Worm (Caenorhabditis elegans): ENCODE data around the gene nhr-95.

nhr-95 gene

DNA sequence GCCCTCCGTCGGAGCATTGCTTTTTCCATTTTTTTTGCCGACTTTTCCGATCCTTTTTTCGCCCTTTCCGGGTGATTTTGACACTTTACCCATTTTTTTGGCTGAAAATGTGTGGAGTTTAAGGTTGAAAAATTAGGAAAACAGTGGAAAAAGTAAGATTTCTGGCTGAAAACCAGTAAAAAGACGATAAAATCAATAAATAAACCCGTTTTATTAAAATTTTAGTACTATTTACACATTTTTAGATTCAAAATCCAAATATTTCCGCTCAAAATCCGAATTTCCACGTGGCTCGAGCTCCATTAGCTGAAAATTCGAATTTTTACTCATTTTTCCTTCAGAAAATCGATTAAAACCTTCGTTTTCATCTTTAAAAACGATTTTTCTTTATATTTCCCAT, 35.9 kb upstream of the nhr-95 start, which contains the start of gene pro-3:
Gene pro-3, minus strand, starts transcription at position 101 of the 400 bp plus-strand sequence.
- TF ChIP-seq nhr-237 (tag; optimal IDR thresholded peaks at IDR 0.05) (no peak), nhr-76 (tag; optimal IDR thresholded peaks at IDR 0.05) (no peak)

DNA sequence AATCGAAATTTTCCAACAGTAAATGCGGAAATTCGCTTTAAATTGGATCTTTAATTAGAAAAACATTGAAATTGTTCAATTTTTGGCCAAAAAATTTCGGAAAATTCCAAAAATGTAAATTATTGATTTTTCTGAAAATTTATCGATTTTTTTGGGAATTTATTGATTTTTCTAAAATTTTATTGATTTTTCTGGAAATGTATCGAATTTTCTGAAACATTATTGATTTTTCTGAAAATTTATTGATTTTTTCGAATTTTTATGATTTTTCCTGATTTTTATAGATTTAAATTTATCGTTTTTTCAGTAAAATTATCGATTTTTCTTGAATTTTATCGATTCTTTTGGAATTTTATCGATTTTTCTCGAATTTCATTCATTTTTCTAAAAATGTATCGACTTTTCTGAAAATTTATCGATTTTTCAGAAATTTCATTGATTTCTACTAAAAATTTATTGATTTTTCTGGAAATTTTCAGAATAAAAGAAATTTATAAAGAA, 34.5 kb upstream of the nhr-95 start:
- TF ChIP-seq ceh-28 (tag; optimal IDR thresholded peaks at IDR 0.05) (peak; percentile 92), nhr-77 (tag; optimal IDR thresholded peaks at IDR 0.05) (no peak), skn-1 (tag; optimal IDR thresholded peaks at IDR 0.05) (no peak)

DNA sequence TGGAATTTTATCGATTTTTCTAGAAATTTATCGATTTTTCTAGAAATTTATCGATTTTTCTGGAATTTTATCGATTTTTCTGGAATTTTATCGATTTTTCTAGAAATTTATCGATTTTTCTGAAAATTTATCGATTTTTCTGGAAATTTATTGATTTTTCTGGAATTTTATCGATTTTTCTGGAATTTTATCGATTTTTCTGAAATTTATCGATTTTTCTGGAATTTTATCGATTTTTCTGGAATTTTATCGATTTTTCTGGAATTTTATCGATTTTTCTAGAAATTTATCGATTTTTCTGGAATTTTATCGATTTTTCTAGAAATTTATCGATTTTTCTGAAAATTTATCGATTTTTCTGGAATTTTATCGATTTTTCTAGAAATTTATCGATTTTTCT, 31.2 kb upstream of the nhr-95 start:
- TF ChIP-seq ceh-28 (tag; optimal IDR thresholded peaks at IDR 0.05): peak; percentile 53

DNA sequence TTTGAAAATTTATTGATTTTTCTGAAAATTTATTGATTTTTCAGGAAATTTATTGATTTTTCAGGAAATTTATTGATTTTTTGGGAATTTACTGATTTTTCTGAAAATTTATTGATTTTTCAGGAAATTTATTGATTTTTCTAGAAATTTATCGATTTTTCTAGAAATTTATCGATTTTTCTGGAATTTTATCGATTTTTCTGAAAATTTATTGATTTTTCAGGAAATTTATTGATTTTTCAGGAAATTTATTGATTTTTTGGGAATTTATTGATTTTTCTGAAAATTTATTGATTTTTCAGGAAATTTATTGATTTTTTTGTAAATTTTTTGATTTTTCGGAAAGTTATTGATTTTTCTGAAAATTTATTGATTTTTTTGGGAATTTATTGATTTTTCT, 30.1 kb upstream of the nhr-95 start:
- peak; percentile 90 for TF ChIP-seq ceh-28 (tag; optimal IDR thresholded peaks at IDR 0.05)

DNA sequence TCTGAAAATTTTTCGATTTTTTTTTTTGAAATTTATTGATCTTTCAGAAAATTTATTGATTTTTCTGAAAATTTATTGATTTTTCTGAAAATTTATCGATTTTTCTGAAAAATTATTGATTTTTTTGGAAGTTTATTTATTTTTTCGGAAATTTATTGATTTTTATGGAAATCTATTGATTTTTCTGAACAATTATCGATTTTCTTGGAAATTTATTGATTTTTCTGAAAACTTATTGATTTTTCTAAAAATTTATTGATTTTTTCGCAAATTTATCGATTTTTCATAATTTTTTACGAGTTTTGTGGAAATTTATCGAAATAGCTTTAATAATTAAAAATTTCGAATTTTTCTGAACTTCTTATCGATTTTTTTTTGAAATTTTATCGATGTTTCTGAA, 24.6 kb upstream of the nhr-95 start:
- TF ChIP-seq nhr-77 (tag; optimal IDR thresholded peaks at IDR 0.05): no peak
- TF ChIP-seq ceh-28 (tag; optimal IDR thresholded peaks at IDR 0.05): peak; percentile 86
- TF ChIP-seq R02D3.7 (tag; optimal IDR thresholded peaks at IDR 0.05): no peak
- TF ChIP-seq eor-1 (tag; optimal IDR thresholded peaks at IDR 0.05): no peak
- TF ChIP-seq ceh-82 (tag; optimal IDR thresholded peaks at IDR 0.05): no peak
- TF ChIP-seq lin-39 (tag; optimal IDR thresholded peaks at IDR 0.05): no peak

DNA sequence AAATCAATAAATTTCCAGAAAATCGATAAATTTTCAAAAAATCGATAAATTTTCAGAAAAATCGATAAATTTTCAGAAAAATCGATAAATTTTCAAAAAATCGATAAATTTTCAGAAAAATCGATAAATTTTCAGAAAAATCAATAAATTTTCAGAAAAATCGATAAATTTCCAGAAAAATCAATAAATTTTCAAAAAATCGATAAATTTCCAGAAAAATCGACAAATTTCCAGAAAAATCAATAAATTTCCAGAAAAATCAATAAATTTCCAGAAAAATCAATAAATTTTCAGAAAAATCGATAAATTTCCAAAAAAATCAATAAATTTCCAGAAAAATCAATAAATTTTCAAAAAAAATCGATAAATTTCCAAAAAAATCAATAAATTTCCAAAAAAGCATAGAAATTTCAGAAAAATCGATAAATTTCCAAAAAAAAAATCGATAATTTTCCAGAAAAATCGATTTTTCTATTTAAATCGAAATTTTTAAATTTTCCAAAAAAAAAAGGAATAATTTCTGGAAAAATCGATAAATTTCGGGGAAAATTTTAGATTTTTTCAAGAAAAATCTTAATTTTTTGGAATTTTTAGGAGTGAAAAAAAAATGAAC, 19.3 kb upstream of the nhr-95 start, which contains the start of gene zhp-4:
Gene zhp-4, minus strand, starts transcription at position 198 of the 613 bp plus-strand sequence.
- TF ChIP-seq ceh-28 (tag; optimal IDR thresholded peaks at IDR 0.05): peak; percentile 98

DNA sequence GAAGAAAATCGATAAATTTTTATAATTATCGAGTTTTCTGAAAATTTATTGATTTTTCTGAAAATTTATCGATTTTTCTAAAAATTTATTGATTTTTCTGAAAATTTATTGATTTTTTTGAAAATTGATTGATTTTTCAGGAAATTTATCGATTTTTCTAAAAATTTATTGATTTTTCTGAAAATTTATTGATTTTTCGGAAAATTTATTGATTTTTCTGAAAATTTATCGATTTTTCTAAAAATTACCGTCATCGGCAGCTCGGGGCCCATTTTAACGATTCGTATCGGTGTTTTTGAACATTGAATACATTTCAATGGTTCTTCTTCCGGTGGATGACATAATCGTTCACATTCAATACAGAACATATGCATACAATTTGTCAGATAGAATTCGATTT, 18.2 kb upstream of the nhr-95 start:
- peak; percentile 69 for TF ChIP-seq ceh-28 (tag; optimal IDR thresholded peaks at IDR 0.05)

DNA sequence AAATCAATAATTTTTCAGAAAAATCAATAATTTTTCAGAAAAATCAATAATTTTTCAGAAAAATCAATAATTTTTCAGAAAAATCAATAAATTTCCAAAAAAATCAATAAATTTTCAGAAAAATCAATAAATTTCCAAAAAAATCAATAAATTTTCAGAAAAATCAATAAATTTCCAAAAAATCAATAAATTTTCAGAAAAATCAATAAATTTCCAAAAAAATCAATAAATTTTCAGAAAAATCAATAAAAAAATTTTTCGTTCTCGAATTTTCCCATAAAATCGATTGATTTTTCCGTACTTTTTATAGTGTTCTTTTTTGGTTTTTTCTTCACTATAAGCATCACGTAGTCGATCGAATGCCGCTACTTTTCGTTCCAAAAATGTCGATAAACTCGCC, 17.7 kb upstream of the nhr-95 start:
- peak; percentile 78 for TF ChIP-seq ceh-28 (tag; optimal IDR thresholded peaks at IDR 0.05)

DNA sequence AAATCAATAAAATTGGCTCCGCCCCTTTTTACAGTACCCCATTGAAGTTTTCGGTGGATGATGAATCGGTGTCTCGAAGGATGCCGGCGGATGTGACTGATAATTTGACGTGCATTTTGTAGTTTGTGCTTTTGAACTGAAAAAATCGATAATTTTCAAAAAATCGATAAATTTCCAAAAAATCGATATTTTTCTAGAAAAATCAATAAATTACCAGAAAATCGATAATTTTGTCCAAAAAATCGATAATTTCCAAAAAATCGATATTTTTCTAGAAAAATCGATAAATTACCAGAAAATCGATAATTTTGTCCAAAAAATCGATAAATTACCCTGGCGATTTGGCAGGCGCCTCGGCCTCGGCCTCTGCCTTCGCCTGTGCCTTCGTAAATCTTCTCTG, 17.1 kb upstream of the nhr-95 start:
- TF ChIP-seq ceh-28 (tag; optimal IDR thresholded peaks at IDR 0.05) (peak; percentile 95), nhr-28 (tag; optimal IDR thresholded peaks at IDR 0.05) (no peak), R02D3.7 (tag; optimal IDR thresholded peaks at IDR 0.05) (no peak), ama-1 (optimal IDR thresholded peaks at IDR 0.05) (no peak)

DNA sequence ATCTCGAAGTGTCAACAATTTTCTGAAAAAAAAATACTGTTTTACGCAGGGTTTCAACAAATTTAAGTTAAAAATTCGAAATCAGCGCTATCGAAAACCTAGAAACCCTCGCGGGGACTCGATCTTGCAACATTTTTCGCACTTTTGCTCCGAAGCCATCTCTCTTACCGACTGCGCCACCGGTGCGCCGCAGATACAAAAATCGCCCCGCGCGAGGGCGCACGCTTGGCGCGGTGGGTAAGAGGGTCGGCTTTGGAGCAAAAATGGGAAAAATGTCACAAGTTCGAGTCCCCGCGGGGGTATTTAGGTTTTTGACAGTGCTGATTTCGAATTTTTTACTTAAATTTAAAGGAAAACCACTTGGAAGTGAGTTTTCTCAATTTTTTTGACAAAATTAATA, 8.4 kb upstream of the nhr-95 start:
- no peak for TF ChIP-seq fkh-10 (GFP tag; optimal IDR thresholded peaks at IDR 0.05)
- TF ChIP-seq sea-2 (GFP tag; optimal IDR thresholded peaks at IDR 0.05): no peak
- no peak for TF ChIP-seq lin-15B (tag; optimal IDR thresholded peaks at IDR 0.05)
- no peak for TF ChIP-seq nhr-25 (tag; optimal IDR thresholded peaks at IDR 0.05)
- TF ChIP-seq elt-2 (tag; optimal IDR thresholded peaks at IDR 0.05): no peak
- TF ChIP-seq fos-1 (tag; optimal IDR thresholded peaks at IDR 0.05): no peak
- no peak for TF ChIP-seq hmg-11 (tag; optimal IDR thresholded peaks at IDR 0.05)
- TF ChIP-seq eor-1 (tag; optimal IDR thresholded peaks at IDR 0.05): no peak
- no peak for TF ChIP-seq egl-27 (tag; optimal IDR thresholded peaks at IDR 0.05)
- TF ChIP-seq nhr-67 (tag; optimal IDR thresholded peaks at IDR 0.05): no peak
- no peak for TF ChIP-seq nfya-1 (tag; optimal IDR thresholded peaks at IDR 0.05; ENCODE audit: insufficient read depth)
- no peak for TF ChIP-seq ZK546.5 (tag; optimal IDR thresholded peaks at IDR 0.05)
- TF ChIP-seq pqm-1 (tag; optimal IDR thresholded peaks at IDR 0.05): no peak
- no peak for TF ChIP-seq ama-1 (optimal IDR thresholded peaks at IDR 0.05)
- TF ChIP-seq nhr-77 (tag; optimal IDR thresholded peaks at IDR 0.05): no peak
- no peak for TF ChIP-seq lin-39 (tag; optimal IDR thresholded peaks at IDR 0.05)
